Worm (Caenorhabditis elegans): ENCODE results near the gene C18G1.1.

DNA sequence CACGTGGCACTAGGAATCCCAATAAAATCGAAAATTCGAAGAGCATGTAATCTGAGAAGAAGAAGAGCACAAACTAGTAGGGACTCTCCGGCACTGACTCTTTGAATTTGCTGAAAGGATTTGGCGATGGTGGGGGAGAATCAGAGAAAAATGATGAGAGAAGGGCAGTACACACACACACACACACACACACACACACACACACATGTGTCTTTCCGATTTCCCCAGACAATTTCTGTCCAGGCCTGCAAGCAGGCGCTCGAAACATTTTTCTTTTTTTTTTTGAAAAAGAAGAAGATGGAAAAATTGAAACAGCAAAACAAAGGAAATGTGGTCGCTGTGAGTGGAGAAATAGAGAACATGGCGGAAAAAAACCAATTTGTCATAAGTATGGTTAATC, 47.7 kb upstream of the C18G1.1 start, which contains the start of gene tig-2:
- no peak for TF ChIP-seq lin-26 (GFP tag; IDR thresholded peaks at IDR 0.05)
- no peak for TF ChIP-seq C17E4.6 (GFP tag; IDR thresholded peaks at IDR 0.05)
- no peak for TF ChIP-seq fkh-3 (tag; optimal IDR thresholded peaks at IDR 0.05)
- TF ChIP-seq nhr-90 (tag; optimal IDR thresholded peaks at IDR 0.05): no peak
- TF ChIP-seq hlh-26 (GFP tag; conservative IDR thresholded peaks at IDR 0.05): no peak
